Worm (Caenorhabditis elegans) whole organism, midembryonic: ENCODE results near the gene rhr-1.

Experiments
- cog-1 ChIP-seq: sonication (generic microtip); optimal IDR thresholded peaks from 2 replicates; lab custom pipeline; 2016; ENCODE audit warnings: missing genetic modification characterization, missing compliant biosample characterization
- flt-1 ChIP-seq: fragments of 200-800 bp; sonication (Bioruptor generic); IDR thresholded peaks from 2 replicates; pipeline ENCODE4 v1.3.6; 2022; ENCODE audit warnings: missing genetic modification characterization, missing compliant biosample characterization
- klf-2 ChIP-seq: fragments of 200-800 bp; sonication (Bioruptor generic); conservative IDR thresholded peaks from 2 replicates; pipeline ENCODE4 v1.3.6; 2022; ENCODE audit warnings: missing genetic modification reagents, missing genetic modification characterization, missing compliant biosample characterization
- med-1 ChIP-seq: sonication (generic microtip); optimal IDR thresholded peaks from 2 replicates; lab custom pipeline; 2017; ENCODE audit warnings: missing genetic modification characterization, mild to moderate bottlenecking, missing compliant biosample characterization, antibody characterized with exemption, missing genetic modification reagents; ENCODE audit not compliant: insufficient read depth
- tab-1 ChIP-seq: fragments of 200-800 bp; sonication (Bioruptor generic); IDR thresholded peaks from 2 replicates; pipeline ENCODE4 v1.3.6; 2022; ENCODE audit warnings: missing genetic modification characterization, missing compliant biosample characterization
- ztf-23 ChIP-seq: fragments of 200-800 bp; sonication (Bioruptor generic); IDR thresholded peaks from 2 replicates; pipeline ENCODE4 v1.3.6; 2022; ENCODE audit warnings: missing genetic modification reagents, missing genetic modification characterization, missing compliant biosample characterization
- ztf-29 ChIP-seq: fragments of 200-800 bp; sonication (Bioruptor generic); IDR thresholded peaks from 2 replicates; pipeline ENCODE4 v1.3.6; 2022; ENCODE audit warnings: missing genetic modification reagents, missing genetic modification characterization, missing compliant biosample characterization

ce11 chrV:5427860-5428259, at the start of gene rhr-1:
- no peak for TF ChIP-seq tab-1 (GFP tag; lab: Robert Waterston, UW)
- TF ChIP-seq flt-1 (GFP tag; lab: Robert Waterston, UW), result no peak
- no peak for TF ChIP-seq klf-2 (GFP tag; lab: Robert Waterston, UW)
- TF ChIP-seq cog-1 (tag; lab: Kevin White, UChicago), result no peak
- no peak for TF ChIP-seq med-1 (GFP tag; lab: Kevin White, UChicago)
- no peak for TF ChIP-seq ztf-29 (GFP tag; lab: Robert Waterston, UW)
- TF ChIP-seq ztf-23 (GFP tag; lab: Robert Waterston, UW), result no peak
